Fruit fly (Drosophila melanogaster) whole organism, prepupa: ENCODE results near the gene CG9173.

ENCODE experiments used
- Blimp-1 ChIP-seq: fragments of 200-800 bp; sonication (Bioruptor generic); optimal IDR thresholded peaks from 3 replicates; lab custom pipeline; 2017; ENCODE audit warnings: missing biosample characterization, missing genetic modification characterization, mild to moderate bottlenecking, moderate library complexity, missing genetic modification reagents
- CG10631 ChIP-seq: fragments of 200-800 bp; sonication (Bioruptor generic); optimal IDR thresholded peaks from 2 replicates; lab custom pipeline; 2016; ENCODE audit warnings: missing biosample characterization, missing genetic modification characterization
- CG10669 ChIP-seq: fragments of 200-800 bp; sonication (Bioruptor generic); optimal IDR thresholded peaks from 3 replicates; lab custom pipeline; 2018; ENCODE audit warnings: missing biosample characterization, mild to moderate bottlenecking, missing genetic modification characterization, moderate library complexity
- CG11294 ChIP-seq: fragments of 200-800 bp; sonication (Bioruptor generic); IDR thresholded peaks from 2 replicates; pipeline ENCODE4 v1.3.6; 2022; ENCODE audit warnings: missing biosample characterization, missing genetic modification characterization
- CG11762 ChIP-seq: fragments of 200-800 bp; sonication (Bioruptor generic); optimal IDR thresholded peaks from 3 replicates; lab custom pipeline; 2016; ENCODE audit warnings: missing biosample characterization, missing genetic modification characterization; ENCODE audit not compliant: insufficient read depth
- CG15336 ChIP-seq: fragments of 200-800 bp; sonication (Bioruptor generic); IDR thresholded peaks from 2 replicates; pipeline ENCODE4 v1.3.6; 2022; ENCODE audit warnings: missing biosample characterization, missing genetic modification characterization
- CG16779 ChIP-seq: fragments of 200-800 bp; sonication (Bioruptor generic); optimal IDR thresholded peaks from 3 replicates; lab custom pipeline; 2017; ENCODE audit warnings: missing biosample characterization, mild to moderate bottlenecking, missing genetic modification characterization
- CG32006 ChIP-seq: fragments of 200-800 bp; sonication (Bioruptor generic); optimal IDR thresholded peaks from 3 replicates; lab custom pipeline; 2017; ENCODE audit warnings: missing biosample characterization, mild to moderate bottlenecking, missing genetic modification characterization
- CG34406 ChIP-seq: fragments of 200-800 bp; sonication (Bioruptor generic); optimal IDR thresholded peaks from 3 replicates; lab custom pipeline; 2016; ENCODE audit warnings: missing biosample characterization, missing genetic modification characterization
- CG3919 ChIP-seq: fragments of 200-800 bp; sonication (Bioruptor generic); optimal IDR thresholded peaks from 3 replicates; lab custom pipeline; 2016; ENCODE audit warnings: missing biosample characterization, missing genetic modification characterization
- CG4318 ChIP-seq: fragments of 200-800 bp; sonication (Bioruptor generic); optimal IDR thresholded peaks from 3 replicates; lab custom pipeline; 2017; ENCODE audit warnings: missing biosample characterization, mild to moderate bottlenecking, missing genetic modification characterization
- CG6163 ChIP-seq: fragments of 200-800 bp; sonication (Bioruptor generic); IDR thresholded peaks from 3 replicates; pipeline ENCODE4 v1.3.6; 2022; ENCODE audit warnings: missing biosample characterization, missing genetic modification characterization
- CG6276 ChIP-seq: fragments of 200-800 bp; sonication (Bioruptor generic); optimal IDR thresholded peaks from 2 replicates; lab custom pipeline; 2017; ENCODE audit warnings: missing biosample characterization, mild to moderate bottlenecking, missing genetic modification characterization
- CG6808 ChIP-seq: fragments of 200-800 bp; sonication (Bioruptor generic); optimal IDR thresholded peaks from 3 replicates; lab custom pipeline; 2017; ENCODE audit warnings: missing biosample characterization, missing genetic modification characterization, mild to moderate bottlenecking, moderate library complexity, missing genetic modification reagents
- CG6854 ChIP-seq: fragments of 200-800 bp; sonication (Bioruptor generic); optimal IDR thresholded peaks from 2 replicates; lab custom pipeline; 2017; ENCODE audit warnings: missing biosample characterization, mild to moderate bottlenecking, missing genetic modification characterization
- CG7368 ChIP-seq: fragments of 200-800 bp; sonication (Bioruptor generic); optimal IDR thresholded peaks from 3 replicates; lab custom pipeline; 2016; ENCODE audit warnings: missing biosample characterization, missing genetic modification characterization
- CG8119 ChIP-seq: fragments of 200-800 bp; sonication (Bioruptor generic); IDR thresholded peaks from 3 replicates; pipeline ENCODE4 v1.3.6; 2022; ENCODE audit warnings: missing biosample characterization, missing genetic modification characterization
- CG8319 ChIP-seq: fragments of 200-800 bp; sonication (Bioruptor generic); optimal IDR thresholded peaks from 3 replicates; lab custom pipeline; 2016; ENCODE audit warnings: missing biosample characterization, missing genetic modification characterization
- CG9139 ChIP-seq: fragments of 200-800 bp; sonication (Bioruptor generic); optimal IDR thresholded peaks from 3 replicates; lab custom pipeline; 2017; ENCODE audit warnings: missing biosample characterization, mild to moderate bottlenecking, missing genetic modification characterization
- Eip75B ChIP-seq: fragments of 200-800 bp; sonication (Bioruptor generic); optimal IDR thresholded peaks from 3 replicates; lab custom pipeline; 2016; ENCODE audit warnings: missing biosample characterization, missing genetic modification characterization
- Eip78C ChIP-seq: fragments of 200-800 bp; sonication (Bioruptor generic); peaks from one replicate; lab custom pipeline; 2016; ENCODE audit warnings: missing biosample characterization, missing genetic modification characterization
- Ets96B ChIP-seq: fragments of 200-800 bp; optimal IDR thresholded peaks from 2 replicates; lab custom pipeline; 2019; ENCODE audit warnings: missing biosample characterization, mild to moderate bottlenecking, missing genetic modification characterization, moderate library complexity
- Gug ChIP-seq: fragments of 200-800 bp; sonication (Bioruptor generic); IDR thresholded peaks from 2 replicates; pipeline ENCODE4 v1.3.6; 2022; ENCODE audit warnings: missing biosample characterization, missing genetic modification characterization
- Hr38 ChIP-seq: sonication (Bioruptor generic); optimal IDR thresholded peaks from 2 replicates; lab custom pipeline; 2016; ENCODE audit warnings: missing biosample characterization, missing genetic modification characterization
- Hr4 ChIP-seq: fragments of 200-800 bp; sonication (Bioruptor generic); optimal IDR thresholded peaks from 3 replicates; lab custom pipeline; 2016; ENCODE audit warnings: missing biosample characterization, missing genetic modification characterization
- Lpt ChIP-seq: fragments of 200-800 bp; sonication (Bioruptor generic); optimal IDR thresholded peaks from 3 replicates; lab custom pipeline; 2016; ENCODE audit warnings: missing biosample characterization, missing genetic modification characterization
- OdsH ChIP-seq: fragments of 200-800 bp; sonication (Bioruptor generic); optimal IDR thresholded peaks from 3 replicates; lab custom pipeline; 2016; ENCODE audit warnings: missing biosample characterization, missing genetic modification characterization
- Smox ChIP-seq: fragments of 200-800 bp; sonication (Bioruptor generic); optimal IDR thresholded peaks from 3 replicates; lab custom pipeline; 2016; ENCODE audit warnings: missing biosample characterization, missing genetic modification characterization
- Sox15 ChIP-seq: fragments of 200-800 bp; sonication (Bioruptor generic); optimal IDR thresholded peaks from 3 replicates; lab custom pipeline; 2016; ENCODE audit warnings: missing biosample characterization, missing genetic modification characterization
- achi ChIP-seq: fragments of 200-800 bp; sonication (Bioruptor generic); optimal IDR thresholded peaks from 3 replicates; lab custom pipeline; 2016; ENCODE audit warnings: missing biosample characterization, missing genetic modification characterization
- acj6 ChIP-seq: fragments of 200-800 bp; sonication (Bioruptor generic); optimal IDR thresholded peaks from 3 replicates; lab custom pipeline; 2016; ENCODE audit warnings: missing biosample characterization, missing genetic modification characterization
- cyc ChIP-seq: fragments of 200-800 bp; sonication (Bioruptor generic); optimal IDR thresholded peaks from 3 replicates; lab custom pipeline; 2016; ENCODE audit warnings: missing biosample characterization, missing genetic modification characterization
- dac ChIP-seq: fragments of 200-800 bp; sonication (Bioruptor generic); optimal IDR thresholded peaks from 2 replicates; lab custom pipeline; 2017; ENCODE audit warnings: missing biosample characterization, mild to moderate bottlenecking, missing genetic modification characterization
- eg ChIP-seq: fragments of 200-800 bp; sonication (Bioruptor generic); IDR thresholded peaks from 3 replicates; pipeline ENCODE4 v1.3.6; 2022; ENCODE audit warnings: missing biosample characterization, missing genetic modification characterization
- esn ChIP-seq: fragments of 200-800 bp; sonication (Bioruptor generic); optimal IDR thresholded peaks from 2 replicates; lab custom pipeline; 2016; ENCODE audit warnings: missing biosample characterization, mild to moderate bottlenecking, missing genetic modification characterization, moderate library complexity
- fd59A ChIP-seq: fragments of 200-800 bp; sonication (Bioruptor generic); optimal IDR thresholded peaks from 2 replicates; lab custom pipeline; 2017; ENCODE audit warnings: missing biosample characterization, mild to moderate bottlenecking, missing genetic modification characterization, missing genetic modification reagents
- lz ChIP-seq: fragments of 200-800 bp; sonication (Bioruptor generic); optimal IDR thresholded peaks from 3 replicates; lab custom pipeline; 2016; ENCODE audit warnings: missing biosample characterization, missing genetic modification characterization
- net ChIP-seq: fragments of 200-800 bp; sonication (Bioruptor generic); optimal IDR thresholded peaks from 3 replicates; lab custom pipeline; 2016; ENCODE audit warnings: missing biosample characterization, missing genetic modification characterization
- pdm3 ChIP-seq: fragments of 200-800 bp; sonication (Bioruptor generic); optimal IDR thresholded peaks from 3 replicates; lab custom pipeline; 2016; ENCODE audit warnings: missing biosample characterization, missing genetic modification characterization
- spab ChIP-seq: fragments of 200-800 bp; sonication (Bioruptor generic); optimal IDR thresholded peaks from 2 replicates; lab custom pipeline; 2017; ENCODE audit warnings: missing biosample characterization, mild to moderate bottlenecking, missing genetic modification characterization, missing genetic modification reagents
- ss ChIP-seq, 2 experiments: fragments of 200-800 bp; sonication (Bioruptor generic); optimal IDR thresholded peaks; 2 replicates in 1 of 2; 3 replicates in 1 of 2; lab custom pipeline; 2017 to 2018; ENCODE audit warnings: mild to moderate bottlenecking in 2 of 2, missing biosample characterization in 2 of 2, missing genetic modification characterization in 2 of 2, moderate library complexity in 1 of 2
- svp ChIP-seq: fragments of 200-800 bp; sonication (Bioruptor generic); peaks from one replicate; lab custom pipeline; 2016; ENCODE audit warnings: missing biosample characterization, missing genetic modification characterization
- topi ChIP-seq: fragments of 200-800 bp; sonication (Bioruptor generic); optimal IDR thresholded peaks from 3 replicates; lab custom pipeline; 2016; ENCODE audit warnings: missing biosample characterization, missing genetic modification characterization

Gene CG9173

DNA sequence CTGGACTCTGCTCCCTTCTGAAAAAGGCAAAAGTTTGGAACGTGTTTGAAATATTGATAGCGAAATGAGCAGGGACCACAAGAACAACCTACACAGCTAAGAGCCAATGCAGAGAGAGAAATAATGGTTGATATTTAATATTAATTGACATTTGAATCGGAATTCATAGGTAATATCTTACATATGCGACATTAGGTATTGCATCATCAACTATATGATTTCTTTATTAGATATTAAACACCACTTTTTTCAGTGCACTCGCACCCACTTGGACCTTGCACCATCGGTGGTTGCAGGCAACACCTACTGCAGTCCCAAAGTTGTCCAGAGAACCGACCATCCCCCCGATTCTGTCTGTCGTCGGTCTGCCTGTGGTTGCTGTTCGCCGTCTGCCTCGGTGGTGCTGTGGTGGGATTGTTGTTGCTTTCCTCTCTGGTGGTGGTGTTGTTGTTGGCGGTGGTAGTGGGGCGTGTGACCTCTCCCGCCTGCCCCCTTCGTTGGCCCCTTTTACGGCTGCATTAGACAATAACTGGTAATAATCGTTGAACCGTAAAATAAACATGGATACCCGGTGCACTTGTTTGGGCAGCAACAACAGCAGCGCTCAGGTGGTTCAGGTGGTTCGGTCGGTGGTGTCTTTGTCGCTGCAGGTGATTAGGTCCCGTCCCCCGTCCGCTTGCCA lies 44.3 kb downstream of the CG9173 start (continued):
- TF ChIP-seq spab: peak; percentile 65
- TF ChIP-seq OdsH (GFP tag; lab: Kevin White, UChicago): peak; percentile 74
- peak; percentile 68 for TF ChIP-seq CG34406 (GFP tag; lab: Kevin White, UChicago)
- TF ChIP-seq net (GFP tag; lab: Kevin White, UChicago): peak; percentile 76
- TF ChIP-seq Smox: peak; percentile 43
- TF ChIP-seq Gug (GFP tag; lab: Robert Waterston, UW): peak; percentile 86
- peak; percentile 3 for TF ChIP-seq Blimp-1 (GFP tag; lab: Kevin White, UChicago)
- TF ChIP-seq Sox15 (GFP tag; lab: Kevin White, UChicago): peak; percentile 9
- peak; percentile 91 for TF ChIP-seq CG6276 (GFP tag; lab: Kevin White, UChicago)
- peak; percentile 52 for TF ChIP-seq CG10669 (GFP tag; lab: Kevin White, UChicago)
- peak; percentile 36 for TF ChIP-seq CG6854 (GFP tag; lab: Kevin White, UChicago)
- TF ChIP-seq acj6 (GFP tag; lab: Kevin White, UChicago): peak; percentile 55
- peak; percentile 48 for TF ChIP-seq cyc (GFP tag; lab: Kevin White, UChicago)
- TF ChIP-seq eg (GFP tag; lab: Robert Waterston, UW): peak; percentile 95
- peak; percentile 75 for TF ChIP-seq lz (GFP tag; lab: Kevin White, UChicago)
- TF ChIP-seq fd59A (GFP tag; lab: Kevin White, UChicago): peak; percentile 50
- TF ChIP-seq CG8319: no peak
- TF ChIP-seq svp (GFP tag; lab: Kevin White, UChicago): peak; percentile 91
- TF ChIP-seq Eip78C (GFP tag; lab: Kevin White, UChicago): peak; percentile 88
- peak; percentile 68 for TF ChIP-seq CG4318
- TF ChIP-seq ss (GFP tag; optimal IDR thresholded peaks at IDR 0.05; lab: Kevin White, UChicago): peak; percentile 82 to 83
- TF ChIP-seq CG8119 (GFP tag; lab: Robert Waterston, UW): peak; percentile 93
- TF ChIP-seq topi: peak; percentile 77
- peak; percentile 66 for TF ChIP-seq CG3919 (GFP tag; lab: Kevin White, UChicago)
- TF ChIP-seq pdm3 (GFP tag; lab: Kevin White, UChicago): peak; percentile 67
- peak; percentile 69 for TF ChIP-seq CG10631
- TF ChIP-seq Lpt (GFP tag; lab: Kevin White, UChicago): peak; percentile 71
- TF ChIP-seq dac (GFP tag; lab: Kevin White, UChicago): peak; percentile 51
- TF ChIP-seq CG11294 (GFP tag; lab: Robert Waterston, UW): peak; percentile 79
- TF ChIP-seq CG15336 (GFP tag; lab: Robert Waterston, UW): peak; percentile 92
- peak; percentile 92 for TF ChIP-seq CG6163 (GFP tag; lab: Robert Waterston, UW)
- peak; percentile 30 for TF ChIP-seq CG11762 (GFP tag; lab: Kevin White, UChicago)

DNA sequence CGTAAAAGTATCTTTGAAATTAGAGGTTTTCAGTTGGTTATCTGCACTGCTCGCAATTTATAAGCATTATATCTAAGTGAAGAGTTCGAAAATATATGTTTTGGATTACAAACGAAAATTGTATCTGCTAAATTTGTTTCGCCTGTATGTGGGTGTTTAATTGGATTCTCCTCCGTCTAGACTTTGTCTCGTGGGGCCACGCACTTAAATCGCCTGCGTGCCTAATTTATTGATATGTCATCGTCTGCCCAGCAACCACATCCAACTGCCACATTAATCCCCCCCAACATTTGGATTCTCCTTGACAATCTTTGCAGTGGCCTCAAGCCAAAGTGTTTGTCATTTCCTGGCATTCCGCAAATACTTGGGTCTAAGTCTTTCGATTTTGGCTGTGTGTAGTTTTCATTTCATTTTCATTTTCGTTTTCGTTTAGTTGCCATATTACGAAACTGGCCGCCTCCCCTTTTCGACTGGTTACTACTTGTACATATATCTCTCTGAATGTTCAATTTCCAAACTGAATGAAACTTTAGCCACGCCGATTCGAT lies 45.1 kb downstream of the CG9173 start:
- TF ChIP-seq CG32006 (GFP tag; lab: Kevin White, UChicago): peak; percentile 34
- no peak for TF ChIP-seq Hr4

DNA sequence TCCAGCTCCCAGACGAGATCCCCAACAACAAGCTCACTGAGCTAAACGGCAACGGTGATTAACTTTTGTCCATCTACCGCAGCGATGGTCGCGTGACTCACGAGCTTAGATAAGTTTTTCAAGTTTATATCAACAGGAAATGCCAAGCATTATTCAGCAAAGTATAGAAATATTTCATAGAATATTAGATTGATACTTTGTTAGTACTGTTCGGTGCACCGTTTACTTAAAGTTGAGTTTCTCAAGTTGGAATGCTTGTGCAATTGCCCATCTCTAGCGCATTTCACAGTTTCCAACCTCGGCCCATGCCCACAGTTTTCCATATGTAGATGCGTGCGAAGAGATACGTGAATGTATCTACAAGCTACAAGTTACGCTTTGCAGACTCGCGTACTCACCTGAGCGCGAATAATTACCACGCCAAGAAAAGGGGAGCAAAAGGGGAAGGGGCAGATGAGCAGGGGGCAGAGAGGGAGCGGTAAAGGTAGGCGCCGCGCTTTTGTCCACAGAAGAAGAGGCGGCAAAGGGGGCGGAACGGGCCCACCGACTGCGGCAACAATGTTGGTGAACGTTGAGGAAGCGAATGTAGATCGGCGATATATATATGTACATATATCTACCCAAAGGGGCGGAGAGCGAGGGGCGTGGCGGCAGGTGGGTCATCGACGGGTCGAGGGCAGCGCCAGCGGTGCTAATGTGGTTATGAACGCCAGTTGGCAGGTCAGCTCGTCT lies 47.1 kb downstream of the CG9173 start:
- TF ChIP-seq CG15336 (GFP tag; lab: Robert Waterston, UW) (peak; percentile 85), CG9139 (GFP tag; lab: Kevin White, UChicago) (peak; percentile 5), Blimp-1 (GFP tag; lab: Kevin White, UChicago) (no peak), achi (peak; percentile 71), Hr4 (peak; percentile 90), CG10669 (GFP tag; lab: Kevin White, UChicago) (peak; percentile 65), net (GFP tag; lab: Kevin White, UChicago) (peak; percentile 63), CG7368 (GFP tag; lab: Kevin White, UChicago) (peak; percentile 43), Hr38 (GFP tag; lab: Kevin White, UChicago) (no peak), OdsH (GFP tag; lab: Kevin White, UChicago) (peak; percentile 70), CG11294 (GFP tag; lab: Robert Waterston, UW) (0 out of 2 replicates have a peak, but pooled peaks have one; percentile 46), CG16779 (tag; lab: Kevin White, UChicago) (no peak), CG6854 (GFP tag; lab: Kevin White, UChicago) (no peak), Ets96B (tag; lab: Kevin White, UChicago) (peak; percentile 62), CG6808 (peak; percentile 49), dac (GFP tag; lab: Kevin White, UChicago) (peak; percentile 70), Eip75B (peak; percentile 60), acj6 (GFP tag; lab: Kevin White, UChicago) (peak; percentile 66), esn (GFP tag; lab: Kevin White, UChicago) (peak; percentile 15), Lpt (GFP tag; lab: Kevin White, UChicago) (peak; percentile 76), CG6276 (GFP tag; lab: Kevin White, UChicago) (peak; percentile 78), Smox (no peak), cyc (GFP tag; lab: Kevin White, UChicago) (no peak), pdm3 (GFP tag; lab: Kevin White, UChicago) (peak; percentile 71)
